Fruit fly (Drosophila melanogaster) whole organism, pupa: Measurements from ENCODE around the gene Polr3E.

Experiments
- CG10348 ChIP-seq: fragments of 200-800 bp; sonication (Bioruptor generic); IDR thresholded peaks from 2 replicates; pipeline ENCODE4 v1.3.6; 2022; ENCODE audit warnings: missing biosample characterization, missing genetic modification characterization
- CG12605 ChIP-seq: fragments of 200-800 bp; sonication (Bioruptor generic); IDR thresholded peaks from 2 replicates; pipeline ENCODE4 v1.3.6; 2022; ENCODE audit warnings: missing biosample characterization, missing genetic modification characterization
- CG13204 ChIP-seq: fragments of 200-800 bp; sonication (Bioruptor generic); optimal IDR thresholded peaks from 2 replicates; lab custom pipeline; 2018; ENCODE audit warnings: missing biosample characterization, mild to moderate bottlenecking, missing genetic modification characterization, moderate library complexity
- CG14655 ChIP-seq: fragments of 200-800 bp; sonication (Bioruptor generic); optimal IDR thresholded peaks from 3 replicates; lab custom pipeline; 2017; ENCODE audit warnings: mild to moderate bottlenecking, missing biosample characterization, missing genetic modification reagents, missing genetic modification characterization
- CG15710 ChIP-seq: fragments of 200-800 bp; sonication (Bioruptor generic); optimal IDR thresholded peaks from 2 replicates; lab custom pipeline; 2018; ENCODE audit warnings: missing biosample characterization, mild to moderate bottlenecking, missing genetic modification characterization, moderate library complexity
- CG17806 ChIP-seq: fragments of 200-800 bp; sonication (Bioruptor generic); optimal IDR thresholded peaks from 2 replicates; lab custom pipeline; 2018; ENCODE audit warnings: missing biosample characterization, mild to moderate bottlenecking, missing genetic modification characterization, moderate library complexity
- CG32121 ChIP-seq: fragments of 200-800 bp; sonication (Bioruptor generic); IDR thresholded peaks from 2 replicates; pipeline ENCODE4 v1.3.6; 2022; ENCODE audit warnings: missing biosample characterization, missing genetic modification characterization
- CG34367 ChIP-seq: fragments of 200-800 bp; sonication (Bioruptor generic); optimal IDR thresholded peaks from 2 replicates; lab custom pipeline; 2018; ENCODE audit warnings: missing biosample characterization, mild to moderate bottlenecking, missing genetic modification characterization
- CG4496 ChIP-seq: fragments of 200-800 bp; sonication (Bioruptor generic); IDR thresholded peaks from 3 replicates; pipeline ENCODE4 v1.3.6; 2022; ENCODE audit warnings: missing biosample characterization, missing genetic modification characterization
- CG8159 ChIP-seq: fragments of 200-800 bp; sonication (Bioruptor generic); optimal IDR thresholded peaks from 3 replicates; lab custom pipeline; 2018; ENCODE audit warnings: missing biosample characterization, mild to moderate bottlenecking, missing genetic modification characterization, moderate library complexity
- CG8301 ChIP-seq: fragments of 200-800 bp; sonication (Bioruptor generic); optimal IDR thresholded peaks from 2 replicates; lab custom pipeline; 2018; ENCODE audit warnings: missing biosample characterization, mild to moderate bottlenecking, missing genetic modification characterization
- CG9948 ChIP-seq: fragments of 200-800 bp; sonication (Bioruptor generic); optimal IDR thresholded peaks from 2 replicates; lab custom pipeline; 2018; ENCODE audit warnings: missing biosample characterization, mild to moderate bottlenecking, missing genetic modification characterization, moderate library complexity
- D1 ChIP-seq: fragments of 200-800 bp; sonication (Bioruptor generic); optimal IDR thresholded peaks from 2 replicates; lab custom pipeline; 2018; ENCODE audit warnings: missing biosample characterization, mild to moderate bottlenecking, missing genetic modification characterization, moderate library complexity
- EcR ChIP-seq: fragments of 200-800 bp; sonication (Bioruptor generic); optimal IDR thresholded peaks from 3 replicates; lab custom pipeline; 2019; ENCODE audit warnings: missing biosample characterization, missing genetic modification characterization, mild to moderate bottlenecking, moderate library complexity, missing genetic modification reagents
- Ets98B ChIP-seq: fragments of 200-800 bp; sonication (Bioruptor generic); IDR thresholded peaks from 2 replicates; pipeline ENCODE4 v1.3.6; 2022; ENCODE audit warnings: missing biosample characterization, missing genetic modification characterization
- Pif1A ChIP-seq: fragments of 200-800 bp; sonication (Bioruptor generic); optimal IDR thresholded peaks from 3 replicates; lab custom pipeline; 2016; ENCODE audit warnings: missing biosample characterization, missing genetic modification characterization
- Pif1B ChIP-seq: fragments of 200-800 bp; sonication (Bioruptor generic); optimal IDR thresholded peaks from 3 replicates; lab custom pipeline; 2016; ENCODE audit warnings: missing biosample characterization, missing genetic modification characterization
- Snoo ChIP-seq: fragments of 200-800 bp; sonication (Bioruptor generic); optimal IDR thresholded peaks from 3 replicates; lab custom pipeline; 2017; ENCODE audit warnings: missing biosample characterization, mild to moderate bottlenecking, missing genetic modification characterization, inconsistent platforms
- fd96Ca ChIP-seq: fragments of 200-800 bp; sonication (Bioruptor generic); IDR thresholded peaks from 3 replicates; pipeline ENCODE4 v1.3.6; 2022; ENCODE audit warnings: missing biosample characterization, missing genetic modification characterization
- gl ChIP-seq: fragments of 200-800 bp; sonication (Bioruptor generic); optimal IDR thresholded peaks from 2 replicates; lab custom pipeline; 2018; ENCODE audit warnings: missing biosample characterization, mild to moderate bottlenecking, missing genetic modification characterization
- rn ChIP-seq: fragments of 200-800 bp; sonication (Bioruptor generic); IDR thresholded peaks from 2 replicates; pipeline ENCODE4 v1.3.6; 2022; ENCODE audit warnings: missing biosample characterization, missing genetic modification characterization

Polr3E gene

DNA sequence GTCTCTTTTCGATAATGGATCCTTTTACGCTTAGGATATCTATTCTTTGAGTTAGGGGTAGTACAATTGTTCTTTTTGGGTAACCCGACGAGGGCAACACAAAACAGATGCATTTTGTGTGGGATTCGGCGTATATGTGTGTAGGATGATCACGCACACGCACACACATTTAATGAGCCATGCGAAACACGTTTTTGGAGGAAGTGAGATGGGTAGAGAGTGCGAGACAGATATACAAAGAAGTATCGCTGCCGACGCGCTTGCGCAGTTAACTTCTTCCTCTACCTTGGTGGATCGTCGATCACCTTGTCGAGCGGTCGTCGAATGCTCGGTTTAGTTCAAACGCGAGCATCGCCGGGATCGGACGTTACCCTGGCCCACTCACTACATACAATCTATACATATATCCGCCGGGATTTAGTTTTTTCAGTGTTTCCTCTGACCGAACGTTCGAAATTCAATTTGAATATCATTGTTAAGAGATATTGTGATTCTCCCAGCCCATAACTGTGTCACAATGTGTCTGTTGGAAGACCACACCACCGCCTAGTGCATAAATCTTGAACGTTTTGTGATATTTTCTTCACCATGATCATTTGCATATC, 36.0 kb downstream of the Polr3E start:
- TF ChIP-seq EcR (GFP tag; lab: Kevin White, UChicago) (peak; percentile 84), CG13204 (peak; percentile 81), CG4496 (GFP tag; lab: Robert Waterston, UW) (peak; percentile 40; the same call in 1 of the 3 replicates), CG15710 (no peak), gl (tag; lab: Kevin White, UChicago) (peak; percentile 15)

DNA sequence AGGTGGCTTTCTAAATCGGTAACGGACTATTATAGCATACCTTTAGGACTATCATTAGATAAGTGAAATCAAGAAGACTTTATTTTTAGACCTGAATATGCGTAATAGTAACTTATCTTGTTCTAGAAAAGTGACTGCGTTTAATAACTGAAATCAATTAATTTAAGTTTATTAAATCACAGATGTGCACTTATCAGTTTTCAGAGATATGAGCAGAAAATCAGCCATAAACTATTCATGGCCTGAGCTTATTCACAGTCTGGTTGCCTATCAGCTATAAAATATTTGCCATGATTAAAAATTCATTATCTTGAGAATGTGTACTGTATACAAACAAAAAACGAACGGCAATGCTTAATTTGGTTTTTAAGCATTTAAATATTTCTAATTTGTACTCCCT, 37.8 kb downstream of the Polr3E start:
- TF ChIP-seq CG17806 (no peak), Pif1A (GFP tag; lab: Kevin White, UChicago) (no peak), CG8301 (tag; lab: Kevin White, UChicago) (no peak), Pif1B (GFP tag; lab: Kevin White, UChicago) (no peak), Snoo (no peak), CG8159 (no peak), CG34367 (tag; lab: Kevin White, UChicago) (no peak), rn (no peak), CG4496 (GFP tag; lab: Robert Waterston, UW) (no peak), CG10348 (GFP tag; lab: Robert Waterston, UW) (no peak), CG15710 (no peak), CG13204 (no peak), gl (tag; lab: Kevin White, UChicago) (no peak), CG32121 (GFP tag; lab: Robert Waterston, UW) (no peak), Ets98B (GFP tag; lab: Robert Waterston, UW) (no peak)
- TF ChIP-seq, all 21 proteins: peak for 0

DNA sequence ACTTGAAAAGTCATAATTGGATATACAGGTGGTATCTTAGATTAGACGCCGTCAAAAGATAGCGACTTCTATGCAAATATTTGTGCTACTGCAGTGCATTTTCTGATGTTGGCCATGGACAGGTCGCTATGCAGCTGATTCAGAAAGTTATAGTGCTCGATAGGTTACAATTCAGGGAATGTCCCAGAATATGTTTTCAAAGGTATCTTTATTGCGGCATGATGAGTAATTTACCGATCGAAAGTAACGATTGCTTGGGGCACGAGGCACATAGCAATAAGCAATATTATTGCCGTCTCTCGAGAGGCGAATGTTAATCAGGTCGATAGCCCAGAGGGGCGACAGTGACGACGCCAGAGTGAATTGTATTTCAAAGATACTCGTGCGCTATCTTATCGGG, 38.4 kb downstream of the Polr3E start:
- TF ChIP-seq CG12605 (GFP tag; lab: Robert Waterston, UW) (no peak), CG32121 (GFP tag; lab: Robert Waterston, UW) (no peak), CG9948 (no peak), Pif1B (GFP tag; lab: Kevin White, UChicago) (no peak), Pif1A (GFP tag; lab: Kevin White, UChicago) (no peak), rn (no peak), CG4496 (GFP tag; lab: Robert Waterston, UW) (no peak), EcR (GFP tag; lab: Kevin White, UChicago) (no peak), gl (tag; lab: Kevin White, UChicago) (no peak), CG34367 (tag; lab: Kevin White, UChicago) (no peak), CG8159 (no peak), CG8301 (tag; lab: Kevin White, UChicago) (no peak), CG17806 (no peak), CG10348 (GFP tag; lab: Robert Waterston, UW) (no peak), CG15710 (no peak), D1 (tag; lab: Kevin White, UChicago) (no peak), Ets98B (GFP tag; lab: Robert Waterston, UW) (no peak), CG14655 (GFP tag; lab: Kevin White, UChicago) (no peak), Snoo (no peak), CG13204 (no peak)
- TF ChIP-seq, all 21 proteins: peak for 0

- TF ChIP-seq CG34367 (tag; lab: Kevin White, UChicago) (peak; percentile 19), CG12605 (GFP tag; lab: Robert Waterston, UW) (peak; percentile 56), Pif1B (GFP tag; lab: Kevin White, UChicago) (peak; percentile 52), fd96Ca (GFP tag; lab: Robert Waterston, UW) (no peak), CG32121 (GFP tag; lab: Robert Waterston, UW) (peak; percentile 21; the same call in 1 of the 2 replicates), EcR (GFP tag; lab: Kevin White, UChicago) (no peak), CG4496 (GFP tag; lab: Robert Waterston, UW) (peak; percentile 73; the same call in 2 of the 3 replicates), Pif1A (GFP tag; lab: Kevin White, UChicago) (peak; percentile 77), CG14655 (GFP tag; lab: Kevin White, UChicago) (no peak), Ets98B (GFP tag; lab: Robert Waterston, UW) (peak; percentile 55)
These were observed 48.8 kb downstream of the Polr3E start for dm6 chr3L:21080430-21080829.
